Fruit fly (Drosophila melanogaster) whole organism, adult: ENCODE data around the gene CG3345.

ENCODE experiments used
- CG11617 ChIP-seq: fragments of 200-800 bp; sonication (Bioruptor generic); optimal IDR thresholded peaks from 2 replicates; lab custom pipeline; 2017; ENCODE audit warnings: mild to moderate bottlenecking, missing biosample characterization, missing genetic modification reagents, missing genetic modification characterization
- CG12768 ChIP-seq: fragments of 200-800 bp; sonication (Bioruptor generic); optimal IDR thresholded peaks from 2 replicates; lab custom pipeline; 2017; ENCODE audit warnings: missing biosample characterization, missing genetic modification characterization, mild to moderate bottlenecking, moderate library complexity, missing genetic modification reagents
- CG14711 ChIP-seq: fragments of 200-800 bp; sonication (Bioruptor generic); optimal IDR thresholded peaks from 2 replicates; lab custom pipeline; 2018; ENCODE audit warnings: missing biosample characterization, mild to moderate bottlenecking, missing genetic modification characterization, moderate library complexity
- CG1620 ChIP-seq: fragments of 200-800 bp; sonication (Bioruptor generic); optimal IDR thresholded peaks from 2 replicates; lab custom pipeline; 2016; ENCODE audit warnings: missing biosample characterization, missing genetic modification characterization
- CG33017 ChIP-seq: fragments of 200-800 bp; sonication (Bioruptor generic); optimal IDR thresholded peaks from 2 replicates; lab custom pipeline; 2018; ENCODE audit warnings: missing biosample characterization, mild to moderate bottlenecking, missing genetic modification characterization, moderate library complexity
- CG5204 ChIP-seq: fragments of 200-800 bp; sonication (Bioruptor generic); optimal IDR thresholded peaks from 2 replicates; lab custom pipeline; 2016; ENCODE audit warnings: missing biosample characterization, missing genetic modification characterization
- CG7045 ChIP-seq: fragments of 200-800 bp; sonication (Bioruptor generic); optimal IDR thresholded peaks from 2 replicates; lab custom pipeline; 2017; ENCODE audit warnings: missing biosample characterization, mild to moderate bottlenecking, missing genetic modification characterization
- CG7101 ChIP-seq: fragments of 200-800 bp; sonication (Bioruptor generic); optimal IDR thresholded peaks from 2 replicates; lab custom pipeline; 2018; ENCODE audit warnings: missing biosample characterization, mild to moderate bottlenecking, missing genetic modification characterization, moderate library complexity
- Clk ChIP-seq: fragments of 200-800 bp; sonication (Bioruptor generic); optimal IDR thresholded peaks from 2 replicates; lab custom pipeline; 2017; ENCODE audit warnings: missing biosample characterization, missing genetic modification characterization
- Crg-1 ChIP-seq: fragments of 200-800 bp; sonication (Bioruptor generic); optimal IDR thresholded peaks from 2 replicates; lab custom pipeline; 2016; ENCODE audit warnings: missing biosample characterization, missing genetic modification characterization
- Hr96 ChIP-seq: fragments of 200-800 bp; sonication (Bioruptor generic); optimal IDR thresholded peaks from 2 replicates; lab custom pipeline; 2016; ENCODE audit warnings: missing biosample characterization, missing genetic modification characterization
- Mnt ChIP-seq: fragments of 200-800 bp; sonication (Bioruptor generic); optimal IDR thresholded peaks from 2 replicates; lab custom pipeline; 2016; ENCODE audit warnings: missing biosample characterization, mild to moderate bottlenecking, missing genetic modification characterization
- bab1 ChIP-seq: fragments of 200-800 bp; sonication (Bioruptor generic); optimal IDR thresholded peaks from 3 replicates; lab custom pipeline; 2019; ENCODE audit warnings: missing biosample characterization, mild to moderate bottlenecking, missing genetic modification characterization, moderate library complexity
- cic ChIP-seq: fragments of 200-800 bp; sonication (Bioruptor generic); optimal IDR thresholded peaks from 2 replicates; lab custom pipeline; 2017; ENCODE audit warnings: missing biosample characterization, mild to moderate bottlenecking, missing genetic modification characterization, moderate library complexity
- cnc ChIP-seq, 2 experiments: fragments of >200 bp; optimal IDR thresholded peaks; 2 replicates each; lab custom pipeline; 2017
- kay ChIP-seq: fragments of 200-800 bp; sonication (Bioruptor generic); peaks from one replicate; lab custom pipeline; 2016; ENCODE audit warnings: missing biosample characterization, missing genetic modification characterization, borderline replicate concordance
- ovo ChIP-seq: fragments of 200-800 bp; sonication (Bioruptor generic); optimal IDR thresholded peaks from 2 replicates; lab custom pipeline; 2016; ENCODE audit warnings: missing biosample characterization, missing genetic modification characterization
- pad ChIP-seq: fragments of 200-800 bp; sonication (Bioruptor generic); optimal IDR thresholded peaks from 3 replicates; lab custom pipeline; 2017; ENCODE audit warnings: missing biosample characterization, missing genetic modification characterization, mild to moderate bottlenecking, moderate library complexity, missing genetic modification reagents
- tj ChIP-seq: fragments of 200-800 bp; sonication (Bioruptor generic); optimal IDR thresholded peaks from 3 replicates; lab custom pipeline; 2017; ENCODE audit warnings: missing biosample characterization, mild to moderate bottlenecking, missing genetic modification characterization, moderate library complexity
- toe ChIP-seq: fragments of 200-800 bp; sonication (Bioruptor generic); optimal IDR thresholded peaks from 2 replicates; lab custom pipeline; 2016; ENCODE audit warnings: missing biosample characterization, missing genetic modification characterization

Gene CG3345

DNA sequence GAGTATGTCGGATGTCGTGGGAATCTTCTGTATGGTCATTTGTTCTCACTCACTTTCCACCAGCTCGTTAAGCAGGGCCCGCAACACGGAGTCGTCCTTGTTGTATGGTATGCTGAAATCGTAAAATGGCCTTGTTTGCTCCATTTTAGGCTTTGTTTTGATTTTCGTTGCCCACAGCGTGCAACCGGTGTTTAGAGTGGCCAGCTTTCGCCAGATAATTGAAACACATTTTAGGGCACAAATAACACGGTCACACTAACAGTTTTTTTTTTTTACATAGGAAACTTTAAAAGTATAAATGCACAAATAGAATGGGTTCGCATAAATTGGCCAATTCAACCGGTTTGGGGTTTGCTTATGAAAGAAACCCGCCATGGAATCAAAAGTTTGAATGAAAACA is 16.7 kb upstream of the CG3345 start, which contains the start of gene Rpp30:
Gene Rpp30, minus strand, starts transcription at position 200 of the 400 bp plus-strand sequence.
- TF ChIP-seq pad (GFP tag; lab: Kevin White, UChicago) (no peak), Mnt (peak; percentile 82), bab1 (peak; percentile 59), kay (GFP tag; lab: Kevin White, UChicago) (no peak)

DNA sequence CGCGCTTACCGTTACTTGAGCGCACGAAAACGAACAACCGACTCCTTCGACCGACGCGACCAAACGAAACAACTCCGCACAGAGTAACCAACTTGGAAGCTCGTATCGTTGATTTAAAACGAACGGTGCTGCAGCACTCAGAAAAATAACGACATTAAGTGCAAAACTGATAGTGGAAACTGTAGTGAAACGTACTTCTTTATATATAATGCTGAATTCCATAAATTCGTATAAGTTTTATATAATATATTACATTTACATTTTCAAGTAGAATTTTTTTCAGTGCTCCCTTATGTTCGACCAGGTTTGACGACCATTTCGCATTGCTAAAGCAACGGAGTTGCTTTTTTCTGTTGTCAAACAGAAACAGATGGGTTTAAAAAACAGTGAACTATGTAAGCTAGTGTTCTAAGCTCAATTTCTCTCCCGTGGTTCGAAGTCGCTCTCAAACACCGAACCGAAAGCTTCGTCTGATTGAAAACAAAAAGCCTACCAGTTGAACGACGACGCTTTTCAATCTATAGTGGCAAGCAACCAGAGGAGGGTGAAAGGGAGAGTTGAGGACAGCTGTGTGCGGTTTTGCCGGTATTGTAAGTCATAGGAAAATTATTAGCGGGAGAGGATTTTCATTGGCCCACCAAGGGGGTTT is 1.3 kb upstream of the CG3345 start, which contains the start of gene CG17075:
Gene CG17075, minus strand, starts transcription at position 65 of the 649 bp plus-strand sequence.
- TF ChIP-seq CG7045 (peak; percentile 81), CG5204 (GFP tag; lab: Kevin White, UChicago) (no peak), pad (GFP tag; lab: Kevin White, UChicago) (no peak), Mnt (no peak), bab1 (no peak), toe (peak; percentile 48), kay (GFP tag; lab: Kevin White, UChicago) (no peak), tj (peak; percentile 20), cic (no peak), CG33017 (tag; lab: Kevin White, UChicago) (peak; percentile 82), CG12768 (GFP tag; lab: Kevin White, UChicago) (peak; percentile 81), cnc (optimal IDR thresholded peaks at IDR 0.05; lab: Kevin White, UChicago) (no peak), Crg-1 (GFP tag; lab: Kevin White, UChicago) (peak; percentile 13), CG7101 (tag; lab: Kevin White, UChicago) (peak; percentile 76), Clk (GFP tag; lab: Kevin White, UChicago) (peak; percentile 46), CG11617 (GFP tag; lab: Kevin White, UChicago) (peak; percentile 61), Hr96 (GFP tag; lab: Kevin White, UChicago) (no peak), CG1620 (GFP tag; lab: Kevin White, UChicago) (no peak), CG14711 (tag; lab: Kevin White, UChicago) (peak; percentile 59), ovo (GFP tag; lab: Kevin White, UChicago) (no peak)

DNA sequence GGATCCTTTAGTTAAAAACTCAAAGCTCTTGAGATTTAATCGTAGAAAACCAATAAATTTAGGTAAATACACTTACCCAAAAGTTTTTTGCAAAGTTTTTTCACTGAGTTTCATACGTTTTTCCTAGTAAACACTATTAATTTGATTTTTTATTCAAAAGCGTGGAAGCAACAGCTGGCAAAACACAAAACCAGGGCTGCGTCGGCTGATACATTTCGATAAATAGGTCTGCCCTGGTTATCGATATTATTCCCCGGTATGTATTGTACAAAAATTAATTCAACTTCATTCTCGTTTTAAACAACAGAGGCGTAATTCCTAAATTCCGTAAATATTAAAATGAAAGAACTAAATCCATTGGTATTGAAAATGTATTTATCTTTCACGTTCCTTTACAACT is 2.7 kb downstream of the CG3345 start, which contains the start of gene Dus1:
Gene Dus1, minus strand, starts transcription at position 192 of the 400 bp plus-strand sequence.
- TF ChIP-seq CG5204 (GFP tag; lab: Kevin White, UChicago) (no peak), CG1620 (GFP tag; lab: Kevin White, UChicago) (no peak), Mnt (peak; percentile 66), CG11617 (GFP tag; lab: Kevin White, UChicago) (no peak), ovo (GFP tag; lab: Kevin White, UChicago) (no peak), bab1 (peak; percentile 59), Crg-1 (GFP tag; lab: Kevin White, UChicago) (no peak), CG12768 (GFP tag; lab: Kevin White, UChicago) (no peak), CG14711 (tag; lab: Kevin White, UChicago) (no peak), Hr96 (GFP tag; lab: Kevin White, UChicago) (no peak)

DNA sequence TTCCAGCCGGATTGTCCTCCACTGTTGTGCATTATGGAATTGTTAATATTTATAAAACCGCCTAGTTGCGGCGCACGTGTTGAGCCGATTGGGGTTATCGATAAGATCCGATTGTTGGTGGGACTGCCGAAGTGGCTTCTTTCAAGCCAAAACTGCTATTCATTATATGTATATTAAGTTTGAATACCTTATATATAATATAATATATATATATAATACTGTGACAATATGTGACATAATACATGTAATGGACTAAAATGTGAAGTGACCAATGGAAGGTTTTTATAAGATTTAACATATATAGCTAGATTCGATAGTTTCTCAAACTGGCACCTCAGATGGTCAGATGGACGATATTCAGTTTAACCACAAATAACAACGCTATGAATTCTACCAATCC is 4.7 kb downstream of the CG3345 start, which contains the start of the genes mbm and CG11555:
Gene mbm, minus strand, starts transcription at position 113 of the 400 bp plus-strand sequence.
Gene CG11555, plus strand, starts transcription at position 234 of the 400 bp plus-strand sequence.
- TF ChIP-seq Clk (GFP tag; lab: Kevin White, UChicago), result no peak
- peak; percentile 49 for TF ChIP-seq CG14711 (tag; lab: Kevin White, UChicago)
- no peak for TF ChIP-seq cic
- peak; percentile 41 for TF ChIP-seq CG11617 (GFP tag; lab: Kevin White, UChicago)
- TF ChIP-seq CG5204 (GFP tag; lab: Kevin White, UChicago), result no peak
- TF ChIP-seq kay (GFP tag; lab: Kevin White, UChicago), result no peak
- TF ChIP-seq pad (GFP tag; lab: Kevin White, UChicago), result peak; percentile 3
- peak; percentile 29 for TF ChIP-seq bab1
- TF ChIP-seq ovo (GFP tag; lab: Kevin White, UChicago), result no peak
- peak; percentile 97 for TF ChIP-seq Mnt
- no peak for TF ChIP-seq tj
- TF ChIP-seq toe, result no peak
- no peak for TF ChIP-seq CG1620 (GFP tag; lab: Kevin White, UChicago)
- no peak for TF ChIP-seq Crg-1 (GFP tag; lab: Kevin White, UChicago)
- no peak for TF ChIP-seq CG7045
- peak; percentile 48 for TF ChIP-seq CG7101 (tag; lab: Kevin White, UChicago)
- no peak for TF ChIP-seq CG12768 (GFP tag; lab: Kevin White, UChicago)
- TF ChIP-seq Hr96 (GFP tag; lab: Kevin White, UChicago), result no peak
- TF ChIP-seq CG33017 (tag; lab: Kevin White, UChicago), result peak; percentile 47
- no peak for TF ChIP-seq cnc (optimal IDR thresholded peaks at IDR 0.05; lab: Kevin White, UChicago)

DNA sequence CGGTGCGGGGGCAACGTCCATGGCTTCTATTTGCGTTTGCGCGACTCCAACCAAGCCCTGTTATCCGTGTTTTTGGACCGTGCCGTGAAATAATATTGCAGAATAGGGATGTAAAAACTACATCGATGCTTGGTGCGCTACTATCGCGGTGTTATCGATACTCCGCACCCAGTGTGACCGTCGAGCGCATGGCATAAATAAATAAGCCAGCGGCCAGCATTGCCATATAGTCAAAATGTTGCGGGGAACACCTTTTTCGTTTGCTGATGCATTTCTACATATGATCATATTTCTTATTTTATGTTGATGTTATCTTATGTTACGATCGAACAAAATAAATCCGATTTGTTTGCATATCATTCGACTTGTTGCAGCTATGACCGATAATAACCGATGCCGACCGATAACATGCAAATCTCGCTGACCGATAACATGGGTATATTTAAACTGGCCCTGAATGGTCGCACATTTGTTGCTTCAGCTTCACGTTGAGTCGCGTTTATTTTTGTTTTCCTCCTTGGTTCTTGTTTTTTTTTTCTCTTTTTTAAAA is 8.3 kb downstream of the CG3345 start, which contains the start of gene smo:
Gene smo, plus strand, starts transcription at position 461 of the 550 bp plus-strand sequence.
- TF ChIP-seq Mnt (peak; percentile 75), pad (GFP tag; lab: Kevin White, UChicago) (no peak), CG5204 (GFP tag; lab: Kevin White, UChicago) (no peak), CG14711 (tag; lab: Kevin White, UChicago) (peak; percentile 17), tj (peak; percentile 21), CG7045 (no peak), CG11617 (GFP tag; lab: Kevin White, UChicago) (no peak), Crg-1 (GFP tag; lab: Kevin White, UChicago) (peak; percentile 1), CG33017 (tag; lab: Kevin White, UChicago) (no peak), bab1 (peak; percentile 33), CG1620 (GFP tag; lab: Kevin White, UChicago) (peak; percentile 25), Clk (GFP tag; lab: Kevin White, UChicago) (no peak)
